Fruit fly (Drosophila melanogaster): ENCODE results near the gene CG7990.

CG7990 gene

DNA sequence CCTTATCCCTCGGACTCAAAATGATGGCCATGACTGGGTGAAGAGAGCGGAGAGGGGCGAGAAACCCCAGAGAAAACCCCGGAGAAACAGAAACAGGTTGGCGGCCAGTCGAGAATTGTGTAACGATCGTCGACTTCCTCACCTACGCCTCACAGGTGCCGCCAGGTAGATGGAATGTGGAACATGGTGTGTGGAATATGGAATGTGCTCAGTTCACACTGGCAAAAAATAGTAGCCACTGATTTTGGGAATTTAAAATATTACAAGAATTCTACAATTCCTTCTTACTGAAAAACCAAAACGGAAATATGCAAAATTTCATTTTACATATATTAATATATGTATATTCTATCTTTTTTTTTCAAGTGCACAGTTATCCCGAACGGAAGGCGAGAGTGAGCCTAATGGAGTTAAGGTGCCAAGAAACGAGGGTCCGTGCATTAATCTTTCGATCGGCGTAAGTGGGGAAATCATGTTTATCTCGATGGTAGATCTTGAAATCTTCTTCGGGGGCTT, 45.8 kb downstream of the CG7990 start (continued):
- peak; percentile 2 for TF ChIP-seq slp2 (GFP tag; optimal IDR thresholded peaks at IDR 0.05)
- peak; percentile 90 for TF ChIP-seq CG2202 (tag; optimal IDR thresholded peaks at IDR 0.05)
- peak; percentile 4 for TF ChIP-seq NC2β (GFP tag; optimal IDR thresholded peaks at IDR 0.05)
- peak; percentile 89 for TF ChIP-seq fd102C (GFP tag; optimal IDR thresholded peaks at IDR 0.05)
- TF ChIP-seq al (GFP tag; IDR thresholded peaks at IDR 0.05), result peak; percentile 79
- no peak for TF ChIP-seq Mes4 (GFP tag; optimal IDR thresholded peaks at IDR 0.05)
- TF ChIP-seq CG2875 (GFP tag; optimal IDR thresholded peaks at IDR 0.05), result peak; percentile 82
- TF ChIP-seq Ptx1 (GFP tag; IDR thresholded peaks at IDR 0.05), result peak; percentile 77
- peak; percentile 51 for TF ChIP-seq CG30020 (tag; optimal IDR thresholded peaks at IDR 0.05)
- peak; percentile 34 for TF ChIP-seq CG1647 (GFP tag; optimal IDR thresholded peaks at IDR 0.05)
- peak; percentile 59 for TF ChIP-seq pros (GFP tag; optimal IDR thresholded peaks at IDR 0.05)
- peak; percentile 80 for TF ChIP-seq CG10147 (GFP tag; optimal IDR thresholded peaks at IDR 0.05)
- TF ChIP-seq trem (tag; optimal IDR thresholded peaks at IDR 0.05), result peak; percentile 81
- no peak for TF ChIP-seq Doc2 (GFP tag; IDR thresholded peaks at IDR 0.05)
- TF ChIP-seq CG2129 (GFP tag; IDR thresholded peaks at IDR 0.05; ENCODE audit: partially characterized antibody), result no peak
- TF ChIP-seq CG9437 (GFP tag; optimal IDR thresholded peaks at IDR 0.05), result peak; percentile 60
- peak; percentile 78 for TF ChIP-seq lbe (GFP tag; optimal IDR thresholded peaks at IDR 0.05)
- peak; percentile 89 for TF ChIP-seq CG12391 (tag; optimal IDR thresholded peaks at IDR 0.05)
- TF ChIP-seq CG4424 (GFP tag; optimal IDR thresholded peaks at IDR 0.05), result peak; percentile 86
- TF ChIP-seq CG16815 (GFP tag; optimal IDR thresholded peaks at IDR 0.05), result peak; percentile 90
- no peak for TF ChIP-seq Lpt (GFP tag; optimal IDR thresholded peaks at IDR 0.05)
- no peak for TF ChIP-seq ab (GFP tag; optimal IDR thresholded peaks at IDR 0.05)
- TF ChIP-seq gsb-n (tag; optimal IDR thresholded peaks at IDR 0.05), result peak; percentile 94
- peak; percentile 82 for TF ChIP-seq row (GFP tag; IDR thresholded peaks at IDR 0.05)
- TF ChIP-seq Bdp1 (GFP tag; optimal IDR thresholded peaks at IDR 0.05), result peak; percentile 26
- TF ChIP-seq Hmr (GFP tag; optimal IDR thresholded peaks at IDR 0.05), result peak; percentile 68
- peak; percentile 91 for TF ChIP-seq CG31441 (GFP tag; IDR thresholded peaks at IDR 0.05)
- no peak for TF ChIP-seq da (GFP tag; optimal IDR thresholded peaks at IDR 0.05)
- peak; percentile 27; the same call in 1 of the 3 replicates for TF ChIP-seq CG14050 (GFP tag; IDR thresholded peaks at IDR 0.05)
- no peak for TF ChIP-seq Oaz (GFP tag; IDR thresholded peaks at IDR 0.05)
- peak; percentile 78 for TF ChIP-seq CG9932 (GFP tag; IDR thresholded peaks at IDR 0.05)
- no peak for TF ChIP-seq BEAF-32 (GFP tag; optimal IDR thresholded peaks at IDR 0.05)
- peak; percentile 64 for TF ChIP-seq Lhr (GFP tag; optimal IDR thresholded peaks at IDR 0.05)
- peak; percentile 5 for TF ChIP-seq CG33213 (GFP tag; optimal IDR thresholded peaks at IDR 0.05)
- peak; percentile 3 for TF ChIP-seq her (GFP tag; optimal IDR thresholded peaks at IDR 0.05)
- TF ChIP-seq fru (optimal IDR thresholded peaks at IDR 0.05), result no peak
- peak; percentile 56 for TF ChIP-seq ATbp (GFP tag; optimal IDR thresholded peaks at IDR 0.05)
- TF ChIP-seq peb (GFP tag; IDR thresholded peaks at IDR 0.05), result peak; percentile 68
- peak; percentile 0 for TF ChIP-seq run (tag; optimal IDR thresholded peaks at IDR 0.05)
- peak; percentile 30 for TF ChIP-seq CG15073 (GFP tag; optimal IDR thresholded peaks at IDR 0.05)
- TF ChIP-seq ftz-f1 (GFP tag; optimal IDR thresholded peaks at IDR 0.05), result no peak
- TF ChIP-seq CG3065 (GFP tag; optimal IDR thresholded peaks at IDR 0.05), result peak; percentile 65
- TF ChIP-seq Mad (GFP tag; optimal IDR thresholded peaks at IDR 0.05), result peak; percentile 46
- TF ChIP-seq CG1024 (GFP tag; IDR thresholded peaks at IDR 0.05), result peak; percentile 52
- TF ChIP-seq CG6175 (GFP tag; IDR thresholded peaks at IDR 0.05), result peak; percentile 52; the same call in 1 of the 3 replicates
- peak; percentile 57 for TF ChIP-seq ro (GFP tag; IDR thresholded peaks at IDR 0.05)
- peak; percentile 15 for TF ChIP-seq exex (tag; optimal IDR thresholded peaks at IDR 0.05)
- no peak for TF ChIP-seq CG1832 (GFP tag; optimal IDR thresholded peaks at IDR 0.05)
- TF ChIP-seq CG17568 (GFP tag; optimal IDR thresholded peaks at IDR 0.05), result peak; percentile 67
- TF ChIP-seq gfzf (GFP tag; optimal IDR thresholded peaks at IDR 0.05), result no peak
- TF ChIP-seq CG11093 (GFP tag; IDR thresholded peaks at IDR 0.05), result peak; percentile 67; the same call in 2 of the 3 replicates

All from whole organism, embryonic.